Worm (Caenorhabditis elegans) whole organism, young adult: ENCODE results near the gene F59B10.2.

Experiments used
- B0261.1 ChIP-seq: sonication (generic microtip); optimal IDR thresholded peaks from 2 replicates; lab custom pipeline; 2016; ENCODE audit warnings: mild to moderate bottlenecking, missing genetic modification characterization, moderate library complexity, missing compliant biosample characterization
- B0336.3 ChIP-seq: fragments of 200-800 bp; sonication (Bioruptor generic); IDR thresholded peaks from 2 replicates; pipeline ENCODE4 v1.3.6; 2022; ENCODE audit warnings: missing genetic modification characterization, missing compliant biosample characterization
- C06A6.2 ChIP-seq: fragments of 200-800 bp; sonication (Bioruptor generic); conservative IDR thresholded peaks from 2 replicates; pipeline ENCODE4 v1.3.6; 2022; ENCODE audit warnings: missing genetic modification characterization, missing compliant biosample characterization
- C17E4.6 ChIP-seq: fragments of 200-800 bp; sonication (Bioruptor generic); IDR thresholded peaks from 2 replicates; pipeline ENCODE4 v1.3.6; 2022; ENCODE audit warnings: missing genetic modification reagents, missing genetic modification characterization, missing compliant biosample characterization
- F22D6.2 ChIP-seq: sonication (generic microtip); optimal IDR thresholded peaks from 2 replicates; lab custom pipeline; 2016; ENCODE audit warnings: mild to moderate bottlenecking, missing genetic modification characterization, missing compliant biosample characterization
- F39B2.1 ChIP-seq: fragments of 200-800 bp; sonication (Bioruptor generic); IDR thresholded peaks from 2 replicates; pipeline ENCODE4 v1.3.6; 2022; ENCODE audit warnings: missing genetic modification reagents, missing genetic modification characterization, missing compliant biosample characterization
- F52B5.7 ChIP-seq: sonication (generic microtip); optimal IDR thresholded peaks from 2 replicates; lab custom pipeline; 2016; ENCODE audit warnings: mild to moderate bottlenecking, missing genetic modification characterization, missing compliant biosample characterization
- F55B11.4 ChIP-seq: sonication (generic microtip); optimal IDR thresholded peaks from 2 replicates; lab custom pipeline; 2016; ENCODE audit warnings: missing compliant biosample characterization, missing genetic modification characterization, borderline replicate concordance; ENCODE audit not compliant: insufficient read depth
- F57C9.4 ChIP-seq: sonication (generic microtip); optimal IDR thresholded peaks from 2 replicates; lab custom pipeline; 2017; ENCODE audit warnings: mild to moderate bottlenecking, missing genetic modification characterization, missing compliant biosample characterization
- K11D2.4 ChIP-seq: fragments of 200-800 bp; sonication (Bioruptor generic); IDR thresholded peaks from 2 replicates; pipeline ENCODE4 v1.3.6; 2022; ENCODE audit warnings: missing genetic modification reagents, missing genetic modification characterization, missing compliant biosample characterization
- T26A5.8 ChIP-seq: sonication (generic microtip); optimal IDR thresholded peaks from 2 replicates; lab custom pipeline; 2016; ENCODE audit warnings: missing genetic modification characterization, missing compliant biosample characterization
- Y56A3A.18 ChIP-seq: fragments of 200-800 bp; sonication (Bioruptor generic); IDR thresholded peaks from 2 replicates; pipeline ENCODE4 v1.3.6; 2022; ENCODE audit warnings: missing genetic modification reagents, missing genetic modification characterization, missing compliant biosample characterization
- Y79H2A.3 ChIP-seq: fragments of 200-800 bp; sonication (Bioruptor generic); conservative IDR thresholded peaks from 2 replicates; pipeline ENCODE4 v1.3.6; 2022; ENCODE audit warnings: missing genetic modification reagents, missing genetic modification characterization, missing compliant biosample characterization
- Y95B8A.8 ChIP-seq: fragments of 200-800 bp; sonication (Bioruptor generic); IDR thresholded peaks from 2 replicates; pipeline ENCODE4 v1.3.6; 2022; ENCODE audit warnings: missing genetic modification reagents, missing genetic modification characterization, missing compliant biosample characterization
- attf-3 ChIP-seq: fragments of 200-800 bp; sonication (Bioruptor generic); conservative IDR thresholded peaks from 2 replicates; pipeline ENCODE4 v1.3.6; 2022; ENCODE audit warnings: missing genetic modification reagents, missing genetic modification characterization, missing compliant biosample characterization
- attf-5 ChIP-seq: fragments of 200-800 bp; sonication (Bioruptor generic); optimal IDR thresholded peaks from 2 replicates; lab custom pipeline; 2018; ENCODE audit warnings: mild to moderate bottlenecking, missing genetic modification characterization, missing compliant biosample characterization
- ccch-3 ChIP-seq: fragments of 200-800 bp; sonication (Bioruptor generic); optimal IDR thresholded peaks from 2 replicates; lab custom pipeline; 2018; ENCODE audit warnings: mild to moderate bottlenecking, missing genetic modification characterization, missing compliant biosample characterization
- cebp-1 ChIP-seq, 2 experiments: fragments of 200-800 bp in 1 of 2; sonication (Bioruptor generic) in 1 of 2; sonication (generic microtip) in 1 of 2; IDR thresholded peaks in 1 of 2; optimal IDR thresholded peaks in 1 of 2; 2 replicates each; pipeline versions ENCODE4 v1.3.6 to Lab custom; 2017 to 2022; ENCODE audit warnings: missing compliant biosample characterization in 2 of 2, missing genetic modification characterization in 2 of 2, mild to moderate bottlenecking in 1 of 2, missing genetic modification reagents in 1 of 2, moderate library complexity in 1 of 2
- cebp-2 ChIP-seq: fragments of 200-800 bp; sonication (Bioruptor generic); IDR thresholded peaks from 2 replicates; pipeline ENCODE4 v1.3.6; 2022; ENCODE audit warnings: missing genetic modification characterization, missing compliant biosample characterization
- ceh-100 ChIP-seq: fragments of 200-800 bp; sonication (Bioruptor generic); IDR thresholded peaks from 2 replicates; pipeline ENCODE4 v1.3.6; 2022; ENCODE audit warnings: missing genetic modification reagents, missing genetic modification characterization, missing compliant biosample characterization
- ceh-58 ChIP-seq: fragments of 200-800 bp; sonication (Bioruptor generic); IDR thresholded peaks from 2 replicates; pipeline ENCODE4 v1.3.6; 2022; ENCODE audit warnings: missing genetic modification characterization, missing compliant biosample characterization
- ceh-79 ChIP-seq: sonication (generic microtip); optimal IDR thresholded peaks from 2 replicates; lab custom pipeline; 2017; ENCODE audit warnings: mild to moderate bottlenecking, missing genetic modification characterization, missing compliant biosample characterization
- chd-7 ChIP-seq: sonication (generic microtip); optimal IDR thresholded peaks from 2 replicates; lab custom pipeline; 2016; ENCODE audit warnings: mild to moderate bottlenecking, missing genetic modification characterization, moderate library complexity, missing compliant biosample characterization
- dox-1 ChIP-seq: fragments of 200-800 bp; sonication (Bioruptor generic); IDR thresholded peaks from 2 replicates; pipeline ENCODE4 v1.3.6; 2022; ENCODE audit warnings: missing genetic modification reagents, missing genetic modification characterization, missing compliant biosample characterization
- dpff-1 ChIP-seq: sonication (generic microtip); optimal IDR thresholded peaks from 2 replicates; lab custom pipeline; 2017; ENCODE audit warnings: mild to moderate bottlenecking, missing genetic modification characterization, missing compliant biosample characterization
- dpl-1 ChIP-seq: fragments of 150-350 bp; optimal IDR thresholded peaks from 2 replicates; lab custom pipeline; 2014; ENCODE audit warnings: missing biosample characterization, missing genetic modification reagents, missing genetic modification characterization
- hlh-26 ChIP-seq: fragments of 200-800 bp; sonication (Bioruptor generic); conservative IDR thresholded peaks from 2 replicates; pipeline ENCODE4 v1.3.6; 2022; ENCODE audit warnings: missing genetic modification reagents, missing genetic modification characterization, missing compliant biosample characterization
- hmg-20 ChIP-seq: fragments of 200-800 bp; sonication (Bioruptor generic); IDR thresholded peaks from 2 replicates; pipeline ENCODE4 v1.3.6; 2022; ENCODE audit warnings: missing genetic modification reagents, missing genetic modification characterization, missing compliant biosample characterization
- hrde-1 ChIP-seq: sonication (generic microtip); optimal IDR thresholded peaks from 2 replicates; lab custom pipeline; 2016; ENCODE audit warnings: missing genetic modification characterization, mild to moderate bottlenecking, missing compliant biosample characterization, moderate library complexity, missing genotype, missing genetic modification reagents, borderline replicate concordance
- let-526 ChIP-seq: fragments of 200-800 bp; sonication (Bioruptor generic); IDR thresholded peaks from 2 replicates; pipeline ENCODE4 v1.3.6; 2022; ENCODE audit warnings: missing genetic modification reagents, missing genetic modification characterization, missing compliant biosample characterization
- lin-40 ChIP-seq: sonication (generic microtip); optimal IDR thresholded peaks from 2 replicates; lab custom pipeline; 2016; ENCODE audit warnings: missing genetic modification characterization, mild to moderate bottlenecking, missing compliant biosample characterization, missing genotype, missing genetic modification reagents
- madf-8 ChIP-seq: fragments of 200-800 bp; sonication (Bioruptor generic); conservative IDR thresholded peaks from 2 replicates; pipeline ENCODE4 v1.3.6; 2022; ENCODE audit warnings: missing genetic modification reagents, missing genetic modification characterization, missing compliant biosample characterization
- mcd-1 ChIP-seq: fragments of 200-800 bp; sonication (Bioruptor generic); IDR thresholded peaks from 2 replicates; pipeline ENCODE4 v1.3.6; 2022; ENCODE audit warnings: missing genetic modification reagents, missing genetic modification characterization, missing compliant biosample characterization
- mxl-1 ChIP-seq: sonication (generic microtip); optimal IDR thresholded peaks from 2 replicates; lab custom pipeline; 2016; ENCODE audit warnings: missing genetic modification characterization, missing compliant biosample characterization
- nhr-179 ChIP-seq: sonication (generic microtip); optimal IDR thresholded peaks from 2 replicates; lab custom pipeline; 2016; ENCODE audit warnings: mild to moderate bottlenecking, missing genetic modification characterization, missing compliant biosample characterization
- nhr-27 ChIP-seq: fragments of 200-800 bp; sonication (Bioruptor generic); optimal IDR thresholded peaks from 2 replicates; lab custom pipeline; 2018; ENCODE audit warnings: mild to moderate bottlenecking, missing genetic modification characterization, moderate library complexity, missing compliant biosample characterization
- nhr-80 ChIP-seq: sonication (generic microtip); optimal IDR thresholded peaks from 2 replicates; lab custom pipeline; 2016; ENCODE audit warnings: missing genetic modification characterization, missing compliant biosample characterization
- pbrm-1 ChIP-seq: fragments of 200-800 bp; sonication (Bioruptor generic); IDR thresholded peaks from 2 replicates; pipeline ENCODE4 v1.3.6; 2022; ENCODE audit warnings: missing genetic modification reagents, missing genetic modification characterization, missing compliant biosample characterization
- rec-8 ChIP-seq, 2 experiments: sonication (generic microtip); optimal IDR thresholded peaks; 2 replicates each; lab custom pipeline; 2016; ENCODE audit warnings: mild to moderate bottlenecking in 2 of 2, missing genetic modification characterization in 2 of 2, missing genetic modification reagents in 2 of 2, missing genotype in 2 of 2, missing biosample characterization in 1 of 2, missing compliant biosample characterization in 1 of 2, moderate library complexity in 1 of 2
- rpc-1 ChIP-seq, 2 experiments: fragments of 150-350 bp in 1 of 2; sonication (generic microtip) in 1 of 2; optimal IDR thresholded peaks; 2 replicates each; lab custom pipeline; 2014 to 2018; ENCODE audit warnings: missing biosample characterization in 1 of 2, missing genetic modification characterization in 1 of 2, missing genetic modification reagents in 1 of 2, missing genotype in 1 of 2
- snpc-4 ChIP-seq, 5 experiments: fragments of 150-350 bp in 1 of 5; sonication (generic microtip) in 4 of 5; optimal IDR thresholded peaks; 2 replicates each; lab custom pipeline; 2014 to 2018; ENCODE audit warnings: missing genetic modification characterization in 5 of 5, missing biosample characterization in 3 of 5, antibody characterized with exemption in 2 of 5, mild to moderate bottlenecking in 2 of 5, missing compliant biosample characterization in 2 of 5, missing genotype in 2 of 5, moderate library complexity in 2 of 5, missing genetic modification reagents in 1 of 5
- sptf-2 ChIP-seq: fragments of 200-800 bp; sonication (Bioruptor generic); optimal IDR thresholded peaks from 2 replicates; lab custom pipeline; 2018; ENCODE audit warnings: mild to moderate bottlenecking, missing genetic modification characterization, missing compliant biosample characterization
- tbx-9 ChIP-seq: sonication (generic microtip); optimal IDR thresholded peaks from 2 replicates; lab custom pipeline; 2016; ENCODE audit warnings: borderline replicate concordance, missing genetic modification characterization, inconsistent platforms, missing compliant biosample characterization
- zfh-2 ChIP-seq: fragments of 200-800 bp; sonication (Bioruptor generic); conservative IDR thresholded peaks from 2 replicates; pipeline ENCODE4 v1.3.6; 2022; ENCODE audit warnings: missing genetic modification reagents, missing genetic modification characterization, missing compliant biosample characterization
- zim-3 ChIP-seq: sonication (generic microtip); optimal IDR thresholded peaks from 2 replicates; lab custom pipeline; 2017; ENCODE audit warnings: mild to moderate bottlenecking, missing genetic modification characterization, moderate library complexity, missing compliant biosample characterization
- ztf-18 ChIP-seq: sonication (generic microtip); optimal IDR thresholded peaks from 2 replicates; lab custom pipeline; 2016; ENCODE audit warnings: missing genotype, mild to moderate bottlenecking, missing genetic modification characterization, missing compliant biosample characterization
- ztf-28 ChIP-seq: fragments of 200-800 bp; sonication (Bioruptor generic); IDR thresholded peaks from 2 replicates; pipeline ENCODE4 v1.3.6; 2022; ENCODE audit warnings: missing genetic modification reagents, missing genetic modification characterization, missing compliant biosample characterization

F59B10.2 gene

DNA sequence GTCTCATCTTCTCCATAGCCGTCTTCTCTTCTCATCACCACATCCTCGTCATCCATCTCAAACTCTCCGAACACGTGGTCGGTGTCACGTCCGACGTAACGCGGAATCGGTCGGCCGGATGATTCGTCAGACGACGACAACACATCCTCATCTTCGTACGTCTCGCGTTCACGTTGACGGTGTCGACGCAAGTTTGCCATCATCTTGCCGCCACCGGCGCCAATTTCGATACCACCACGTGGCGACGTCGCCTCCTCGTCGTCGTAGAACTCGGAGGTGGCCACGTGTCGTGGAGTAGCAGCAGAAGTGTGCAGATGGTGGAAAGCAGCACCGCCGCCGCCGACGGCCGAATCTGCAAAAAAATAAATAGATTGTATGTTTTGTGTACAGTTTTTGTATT is 37.7 kb upstream of the F59B10.2 start (continued):
- no peak for TF ChIP-seq attf-3 (GFP tag; lab: Robert Waterston, UW)
- peak; percentile 6; the same call in 1 of the 2 replicates for TF ChIP-seq C17E4.6 (GFP tag; lab: Robert Waterston, UW)
- no peak for TF ChIP-seq cebp-1 (GFP tag; IDR thresholded peaks at IDR 0.05; lab: Robert Waterston, UW)
- peak; percentile 41 for TF ChIP-seq cebp-1 (tag; optimal IDR thresholded peaks at IDR 0.05; lab: Kevin White, UChicago)
- no peak for TF ChIP-seq ztf-18 (tag; lab: Kevin White, UChicago)
- no peak for TF ChIP-seq hlh-26 (GFP tag; lab: Robert Waterston, UW)
- no peak for TF ChIP-seq rpc-1 (optimal IDR thresholded peaks at IDR 0.05; lab: Kevin White, UChicago)
- TF ChIP-seq rpc-1 (tag; optimal IDR thresholded peaks at IDR 0.05; lab: Kevin White, UChicago) = no peak
- TF ChIP-seq F52B5.7 = peak; percentile 85
- TF ChIP-seq dpff-1 (tag; lab: Kevin White, UChicago) = peak; percentile 59
- peak; percentile 22 for TF ChIP-seq F57C9.4 (tag; lab: Kevin White, UChicago)
- peak; percentile 49 for TF ChIP-seq dox-1
- TF ChIP-seq ceh-100 (GFP tag; lab: Robert Waterston, UW) = no peak
- TF ChIP-seq B0336.3 = peak; percentile 66; the same call in 1 of the 2 replicates
- 0 out of 2 replicates have a peak, but pooled peaks have one; percentile 52 for TF ChIP-seq let-526 (GFP tag; lab: Robert Waterston, UW)
- no peak for TF ChIP-seq ccch-3 (GFP tag; lab: Kevin White, UChicago)
- no peak for TF ChIP-seq tbx-9 (tag; lab: Kevin White, UChicago)
- peak; percentile 51 for TF ChIP-seq chd-7 (tag; lab: Kevin White, UChicago)
- TF ChIP-seq attf-5 = peak; percentile 30
- no peak for TF ChIP-seq hmg-20 (GFP tag; lab: Robert Waterston, UW)
- TF ChIP-seq Y95B8A.8 = peak; percentile 77; the same call in 1 of the 2 replicates
- TF ChIP-seq Y79H2A.3 (GFP tag; lab: Robert Waterston, UW) = no peak
- no peak for TF ChIP-seq B0261.1 (tag; lab: Kevin White, UChicago)
- TF ChIP-seq mxl-1 (tag; lab: Kevin White, UChicago) = no peak
- no peak for TF ChIP-seq lin-40 (tag; lab: Kevin White, UChicago)
- peak; percentile 95 for TF ChIP-seq zfh-2 (GFP tag; lab: Robert Waterston, UW)
- peak; percentile 66; the same call in 1 of the 2 replicates for TF ChIP-seq ztf-28
- peak; percentile 6; the same call in 1 of the 2 replicates for TF ChIP-seq F39B2.1 (GFP tag; lab: Robert Waterston, UW)
- peak; percentile 40 for TF ChIP-seq zim-3 (tag; lab: Kevin White, UChicago)
- TF ChIP-seq sptf-2 (GFP tag; lab: Kevin White, UChicago) = no peak
- no peak for TF ChIP-seq nhr-80 (tag; lab: Kevin White, UChicago)
- TF ChIP-seq F22D6.2 (tag; lab: Kevin White, UChicago) = no peak
- no peak for TF ChIP-seq nhr-27 (tag; lab: Kevin White, UChicago)
- TF ChIP-seq pbrm-1 (GFP tag; lab: Robert Waterston, UW) = peak; percentile 42; the same call in 1 of the 2 replicates
- TF ChIP-seq dpl-1 (GFP tag; lab: Kevin White, UChicago) = no peak
- no peak for TF ChIP-seq T26A5.8 (tag; lab: Kevin White, UChicago)
- 0 out of 2 replicates have a peak, but pooled peaks have one; percentile 82 for TF ChIP-seq cebp-2 (GFP tag; lab: Robert Waterston, UW)
- TF ChIP-seq snpc-4 (GFP tag; optimal IDR thresholded peaks at IDR 0.05; lab: Kevin White, UChicago) = no peak
- TF ChIP-seq snpc-4 (tag; optimal IDR thresholded peaks at IDR 0.05; lab: Kevin White, UChicago) = no peak
- no peak for TF ChIP-seq hrde-1 (tag; lab: Kevin White, UChicago)
- TF ChIP-seq rec-8 (tag; optimal IDR thresholded peaks at IDR 0.05; lab: Kevin White, UChicago) = no peak
- no peak for TF ChIP-seq nhr-179 (tag; lab: Kevin White, UChicago)
- peak; percentile 63; the same call in 1 of the 2 replicates for TF ChIP-seq K11D2.4
- TF ChIP-seq madf-8 (GFP tag; lab: Robert Waterston, UW) = no peak
- no peak for TF ChIP-seq Y56A3A.18 (GFP tag; lab: Robert Waterston, UW)
- no peak for TF ChIP-seq ceh-79 (tag; lab: Kevin White, UChicago)
- TF ChIP-seq mcd-1 (GFP tag; lab: Robert Waterston, UW) = peak; percentile 51
- TF ChIP-seq F55B11.4 (tag; lab: Kevin White, UChicago) = no peak
- peak; percentile 64 for TF ChIP-seq C06A6.2 (GFP tag; lab: Robert Waterston, UW)
- TF ChIP-seq ceh-58 (GFP tag; lab: Robert Waterston, UW) = no peak
